Fruit fly (Drosophila melanogaster) whole organism, pupa: ENCODE measurements around the gene CG4424.

Experiments used
- CG10348 ChIP-seq: fragments of 200-800 bp; sonication (Bioruptor generic); IDR thresholded peaks from 2 replicates; pipeline ENCODE4 v1.3.6; 2022; ENCODE audit warnings: missing biosample characterization, missing genetic modification characterization
- CG12605 ChIP-seq: fragments of 200-800 bp; sonication (Bioruptor generic); IDR thresholded peaks from 2 replicates; pipeline ENCODE4 v1.3.6; 2022; ENCODE audit warnings: missing biosample characterization, missing genetic modification characterization
- CG13204 ChIP-seq: fragments of 200-800 bp; sonication (Bioruptor generic); optimal IDR thresholded peaks from 2 replicates; lab custom pipeline; 2018; ENCODE audit warnings: missing biosample characterization, mild to moderate bottlenecking, missing genetic modification characterization, moderate library complexity
- CG14655 ChIP-seq: fragments of 200-800 bp; sonication (Bioruptor generic); optimal IDR thresholded peaks from 3 replicates; lab custom pipeline; 2017; ENCODE audit warnings: mild to moderate bottlenecking, missing biosample characterization, missing genetic modification reagents, missing genetic modification characterization
- CG15710 ChIP-seq: fragments of 200-800 bp; sonication (Bioruptor generic); optimal IDR thresholded peaks from 2 replicates; lab custom pipeline; 2018; ENCODE audit warnings: missing biosample characterization, mild to moderate bottlenecking, missing genetic modification characterization, moderate library complexity
- CG17806 ChIP-seq: fragments of 200-800 bp; sonication (Bioruptor generic); optimal IDR thresholded peaks from 2 replicates; lab custom pipeline; 2018; ENCODE audit warnings: missing biosample characterization, mild to moderate bottlenecking, missing genetic modification characterization, moderate library complexity
- CG32121 ChIP-seq: fragments of 200-800 bp; sonication (Bioruptor generic); IDR thresholded peaks from 2 replicates; pipeline ENCODE4 v1.3.6; 2022; ENCODE audit warnings: missing biosample characterization, missing genetic modification characterization
- CG34367 ChIP-seq: fragments of 200-800 bp; sonication (Bioruptor generic); optimal IDR thresholded peaks from 2 replicates; lab custom pipeline; 2018; ENCODE audit warnings: missing biosample characterization, mild to moderate bottlenecking, missing genetic modification characterization
- CG4496 ChIP-seq: fragments of 200-800 bp; sonication (Bioruptor generic); IDR thresholded peaks from 3 replicates; pipeline ENCODE4 v1.3.6; 2022; ENCODE audit warnings: missing biosample characterization, missing genetic modification characterization
- CG8159 ChIP-seq: fragments of 200-800 bp; sonication (Bioruptor generic); optimal IDR thresholded peaks from 3 replicates; lab custom pipeline; 2018; ENCODE audit warnings: missing biosample characterization, mild to moderate bottlenecking, missing genetic modification characterization, moderate library complexity
- CG8301 ChIP-seq: fragments of 200-800 bp; sonication (Bioruptor generic); optimal IDR thresholded peaks from 2 replicates; lab custom pipeline; 2018; ENCODE audit warnings: missing biosample characterization, mild to moderate bottlenecking, missing genetic modification characterization
- CG9948 ChIP-seq: fragments of 200-800 bp; sonication (Bioruptor generic); optimal IDR thresholded peaks from 2 replicates; lab custom pipeline; 2018; ENCODE audit warnings: missing biosample characterization, mild to moderate bottlenecking, missing genetic modification characterization, moderate library complexity
- D1 ChIP-seq: fragments of 200-800 bp; sonication (Bioruptor generic); optimal IDR thresholded peaks from 2 replicates; lab custom pipeline; 2018; ENCODE audit warnings: missing biosample characterization, mild to moderate bottlenecking, missing genetic modification characterization, moderate library complexity
- EcR ChIP-seq: fragments of 200-800 bp; sonication (Bioruptor generic); optimal IDR thresholded peaks from 3 replicates; lab custom pipeline; 2019; ENCODE audit warnings: missing biosample characterization, missing genetic modification characterization, mild to moderate bottlenecking, moderate library complexity, missing genetic modification reagents
- Ets98B ChIP-seq: fragments of 200-800 bp; sonication (Bioruptor generic); IDR thresholded peaks from 2 replicates; pipeline ENCODE4 v1.3.6; 2022; ENCODE audit warnings: missing biosample characterization, missing genetic modification characterization
- Pif1A ChIP-seq: fragments of 200-800 bp; sonication (Bioruptor generic); optimal IDR thresholded peaks from 3 replicates; lab custom pipeline; 2016; ENCODE audit warnings: missing biosample characterization, missing genetic modification characterization
- Pif1B ChIP-seq: fragments of 200-800 bp; sonication (Bioruptor generic); optimal IDR thresholded peaks from 3 replicates; lab custom pipeline; 2016; ENCODE audit warnings: missing biosample characterization, missing genetic modification characterization
- Snoo ChIP-seq: fragments of 200-800 bp; sonication (Bioruptor generic); optimal IDR thresholded peaks from 3 replicates; lab custom pipeline; 2017; ENCODE audit warnings: missing biosample characterization, mild to moderate bottlenecking, missing genetic modification characterization, inconsistent platforms
- fd96Ca ChIP-seq: fragments of 200-800 bp; sonication (Bioruptor generic); IDR thresholded peaks from 3 replicates; pipeline ENCODE4 v1.3.6; 2022; ENCODE audit warnings: missing biosample characterization, missing genetic modification characterization
- gl ChIP-seq: fragments of 200-800 bp; sonication (Bioruptor generic); optimal IDR thresholded peaks from 2 replicates; lab custom pipeline; 2018; ENCODE audit warnings: missing biosample characterization, mild to moderate bottlenecking, missing genetic modification characterization
- rn ChIP-seq: fragments of 200-800 bp; sonication (Bioruptor generic); IDR thresholded peaks from 2 replicates; pipeline ENCODE4 v1.3.6; 2022; ENCODE audit warnings: missing biosample characterization, missing genetic modification characterization

Gene CG4424

DNA sequence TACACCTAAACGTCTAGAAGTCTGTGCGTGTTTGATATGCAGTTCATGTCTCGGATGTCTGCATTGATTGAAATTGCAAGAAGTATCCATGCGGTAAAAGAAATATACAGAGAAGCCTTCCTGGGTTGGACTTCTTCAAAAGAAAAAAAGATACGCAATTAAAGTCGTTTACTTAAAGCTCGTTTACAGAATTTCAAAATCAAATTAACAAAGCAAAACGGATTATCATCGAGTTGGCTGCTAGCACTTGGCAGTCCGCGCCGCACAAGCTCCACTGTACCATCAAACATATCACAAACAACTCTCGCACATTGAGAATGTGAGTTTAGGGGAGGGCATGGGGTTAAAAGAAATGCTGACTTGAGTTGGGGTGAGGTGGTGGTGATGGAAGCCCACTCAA, 29.4 kb downstream of the CG4424 start:
- TF ChIP-seq CG15710 (peak; percentile 69), CG32121 (GFP tag; lab: Robert Waterston, UW) (peak; percentile 47; the same call in 1 of the 2 replicates), CG8301 (tag; lab: Kevin White, UChicago) (peak; percentile 72), CG13204 (GFP tag; lab: Kevin White, UChicago) (peak; percentile 23), CG8159 (tag; lab: Kevin White, UChicago) (peak; percentile 63), Ets98B (GFP tag; lab: Robert Waterston, UW) (peak; percentile 71), EcR (no peak), Pif1B (peak; percentile 49), CG10348 (no peak), gl (peak; percentile 29), D1 (tag; lab: Kevin White, UChicago) (no peak), rn (GFP tag; lab: Robert Waterston, UW) (0 out of 2 replicates have a peak, but pooled peaks have one; percentile 30), CG14655 (GFP tag; lab: Kevin White, UChicago) (peak; percentile 80), CG9948 (tag; lab: Kevin White, UChicago) (peak; percentile 66), CG34367 (peak; percentile 72), fd96Ca (GFP tag; lab: Robert Waterston, UW) (peak; percentile 83; the same call in 2 of the 3 replicates), Pif1A (GFP tag; lab: Kevin White, UChicago) (peak; percentile 69), CG12605 (peak; percentile 54), CG4496 (GFP tag; lab: Robert Waterston, UW) (peak; percentile 89), CG17806 (tag; lab: Kevin White, UChicago) (peak; percentile 72), Snoo (tag; lab: Kevin White, UChicago) (peak; percentile 23)

- TF ChIP-seq rn (GFP tag; lab: Robert Waterston, UW) (no peak), D1 (tag; lab: Kevin White, UChicago) (no peak), Ets98B (GFP tag; lab: Robert Waterston, UW) (no peak), CG14655 (GFP tag; lab: Kevin White, UChicago) (no peak), CG12605 (no peak), CG17806 (tag; lab: Kevin White, UChicago) (no peak), CG8301 (tag; lab: Kevin White, UChicago) (no peak), EcR (no peak), fd96Ca (GFP tag; lab: Robert Waterston, UW) (no peak), CG15710 (no peak), Snoo (tag; lab: Kevin White, UChicago) (no peak), CG4496 (GFP tag; lab: Robert Waterston, UW) (no peak)
- TF ChIP-seq, all 21 proteins: peak for 0
These were observed 30.2 kb downstream of the CG4424 start for dm6 chr3R:19997526-19998070.

DNA sequence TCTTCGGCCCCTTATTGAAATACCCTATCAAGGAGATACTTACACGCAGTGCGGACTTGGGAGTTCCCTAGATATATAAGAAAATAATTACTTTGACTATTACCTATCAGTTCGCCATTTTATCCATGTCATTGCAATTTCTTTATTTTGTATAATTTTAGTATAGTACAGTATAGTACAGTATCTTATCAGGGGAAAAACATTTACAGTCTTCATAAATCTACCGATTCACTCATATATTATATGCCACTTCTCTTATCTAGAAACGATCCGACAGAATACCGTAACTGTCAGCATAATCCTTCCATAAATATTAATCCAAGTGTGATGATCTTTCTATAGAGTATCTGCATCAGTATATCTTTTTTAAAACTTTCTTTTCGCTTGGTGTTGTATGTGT, 31.4 kb downstream of the CG4424 start:
- TF ChIP-seq CG8159 (tag; lab: Kevin White, UChicago) = peak; percentile 9
- TF ChIP-seq CG10348 = no peak
- TF ChIP-seq CG12605 = no peak
- TF ChIP-seq gl = no peak
- TF ChIP-seq Pif1A (GFP tag; lab: Kevin White, UChicago) = peak; percentile 33
- peak; percentile 60 for TF ChIP-seq CG8301 (tag; lab: Kevin White, UChicago)
- TF ChIP-seq CG13204 (GFP tag; lab: Kevin White, UChicago) = no peak
- TF ChIP-seq CG4496 (GFP tag; lab: Robert Waterston, UW) = peak; percentile 30; the same call in 1 of the 3 replicates
- peak; percentile 36; the same call in 1 of the 2 replicates for TF ChIP-seq CG32121 (GFP tag; lab: Robert Waterston, UW)
- TF ChIP-seq CG14655 (GFP tag; lab: Kevin White, UChicago) = peak; percentile 69

- TF ChIP-seq Pif1B (no peak), CG8159 (tag; lab: Kevin White, UChicago) (no peak), D1 (tag; lab: Kevin White, UChicago) (no peak)
- TF ChIP-seq, all 21 proteins: peak for 0
These were observed 32.4 kb downstream of the CG4424 start for dm6 chr3R:19995408-19995807.

DNA sequence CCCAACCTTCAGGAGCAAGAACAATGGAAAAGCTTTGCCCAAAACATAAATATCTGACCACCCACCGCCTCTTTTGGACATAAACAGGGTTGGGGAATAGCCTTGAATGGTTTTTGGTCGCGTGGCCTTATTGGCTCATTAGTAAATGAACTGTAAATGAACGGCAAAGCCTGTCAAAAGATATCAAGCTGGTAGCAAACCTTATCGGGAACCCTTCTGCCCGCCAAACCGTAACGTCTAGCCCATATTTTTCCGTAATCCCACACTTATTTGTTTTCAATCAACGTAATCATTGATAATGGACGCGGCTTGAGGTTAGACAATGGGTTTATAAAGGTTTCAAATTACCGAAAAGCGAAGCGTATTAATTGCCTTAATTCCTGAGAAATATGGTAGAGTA, 42.5 kb downstream of the CG4424 start:
- TF ChIP-seq EcR = no peak
- TF ChIP-seq CG8159 (tag; lab: Kevin White, UChicago) = no peak
- no peak for TF ChIP-seq Pif1A (GFP tag; lab: Kevin White, UChicago)
- no peak for TF ChIP-seq CG10348
- TF ChIP-seq Pif1B = no peak
- TF ChIP-seq CG17806 (tag; lab: Kevin White, UChicago) = no peak
- TF ChIP-seq CG9948 (tag; lab: Kevin White, UChicago) = no peak
- no peak for TF ChIP-seq gl
- no peak for TF ChIP-seq D1 (tag; lab: Kevin White, UChicago)
- TF ChIP-seq CG15710 = no peak
- no peak for TF ChIP-seq fd96Ca (GFP tag; lab: Robert Waterston, UW)
- no peak for TF ChIP-seq CG12605
- TF ChIP-seq CG8301 (tag; lab: Kevin White, UChicago) = no peak
- TF ChIP-seq CG34367 = no peak
- no peak for TF ChIP-seq CG14655 (GFP tag; lab: Kevin White, UChicago)
- no peak for TF ChIP-seq CG32121 (GFP tag; lab: Robert Waterston, UW)
- TF ChIP-seq Ets98B (GFP tag; lab: Robert Waterston, UW) = no peak
